Worm (Caenorhabditis elegans): ENCODE data around the gene T23B7.2.

DNA sequence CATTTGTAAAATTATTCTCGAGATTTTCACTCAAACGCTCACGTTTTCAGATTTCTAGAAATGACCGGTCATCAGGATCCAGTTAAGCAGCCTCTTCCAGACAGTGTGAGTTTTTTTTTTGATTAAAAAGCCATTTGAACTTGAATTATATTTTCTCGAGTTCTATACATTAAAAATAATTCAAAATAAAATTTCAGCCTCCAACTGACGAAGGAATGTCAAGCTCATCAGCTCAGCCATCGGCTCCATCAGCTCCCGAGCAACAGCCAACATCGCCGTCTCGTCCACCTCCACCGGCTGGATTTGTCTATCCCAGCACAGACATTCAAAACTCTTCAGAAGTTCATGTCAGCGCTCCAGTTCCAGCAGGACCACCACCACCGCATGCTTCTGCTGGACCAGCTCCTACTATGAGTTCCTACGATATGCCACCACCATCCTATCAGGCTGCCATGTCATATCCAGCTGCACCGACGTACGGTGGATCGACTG is 15.9 kb upstream of the T23B7.2 start, which contains the start of gene F11G11.5:
- TF ChIP-seq egl-27 (tag; optimal IDR thresholded peaks at IDR 0.05): no peak
- no peak for TF ChIP-seq pqm-1 (tag; optimal IDR thresholded peaks at IDR 0.05)
- no peak for TF ChIP-seq unc-130 (GFP tag; optimal IDR thresholded peaks at IDR 0.05)
- peak; percentile 30; the same call in 1 of the 2 replicates for TF ChIP-seq pha-4 (GFP tag; IDR thresholded peaks at IDR 0.05)
- no peak for TF ChIP-seq pha-4 (tag; optimal IDR thresholded peaks at IDR 0.05)
- TF ChIP-seq T20F7.1 (GFP tag; optimal IDR thresholded peaks at IDR 0.05): no peak
- no peak for TF ChIP-seq nhr-237 (tag; optimal IDR thresholded peaks at IDR 0.05)
- no peak for TF ChIP-seq ceh-28 (tag; optimal IDR thresholded peaks at IDR 0.05)
- TF ChIP-seq mdl-1 (tag; optimal IDR thresholded peaks at IDR 0.05): no peak
